Fruit fly (Drosophila melanogaster) whole organism, embryonic: Measurements from ENCODE around the gene mib2.

ENCODE experiments used
- Atf-2 ChIP-seq: fragments of 200-800 bp; sonication (Bioruptor generic); optimal IDR thresholded peaks from 2 replicates; lab custom pipeline; 2016; ENCODE audit warnings: missing biosample characterization, missing genetic modification characterization
- BEAF-32 ChIP-seq: fragments of 200-800 bp; sonication (Bioruptor generic); optimal IDR thresholded peaks from 3 replicates; lab custom pipeline; 2017; ENCODE audit warnings: missing biosample characterization, missing genetic modification characterization, mild to moderate bottlenecking, moderate library complexity, missing genetic modification reagents
- CG10654 ChIP-seq: fragments of 200-800 bp; sonication (Bioruptor generic); optimal IDR thresholded peaks from 2 replicates; lab custom pipeline; 2016; ENCODE audit warnings: missing biosample characterization, missing genetic modification characterization
- CG11085 ChIP-seq: fragments of 200-800 bp; sonication (Bioruptor generic); IDR thresholded peaks from 2 replicates; pipeline ENCODE4 v1.3.6; 2022; ENCODE audit warnings: missing biosample characterization, missing genetic modification characterization
- CG12071 ChIP-seq: fragments of 200-800 bp; sonication (Bioruptor generic); optimal IDR thresholded peaks from 3 replicates; lab custom pipeline; 2018; ENCODE audit warnings: missing biosample characterization, mild to moderate bottlenecking, missing genetic modification characterization
- CG12219 ChIP-seq: fragments of 200-800 bp; sonication (Bioruptor generic); optimal IDR thresholded peaks from 3 replicates; lab custom pipeline; 2018; ENCODE audit warnings: missing biosample characterization, mild to moderate bottlenecking, missing genetic modification characterization
- CG12659 ChIP-seq: fragments of 200-800 bp; sonication (Bioruptor generic); optimal IDR thresholded peaks from 3 replicates; lab custom pipeline; 2017; ENCODE audit warnings: mild to moderate bottlenecking, missing biosample characterization, missing genetic modification reagents, missing genetic modification characterization
- CG13123 ChIP-seq: fragments of 200-800 bp; sonication (Bioruptor generic); optimal IDR thresholded peaks from 2 replicates; lab custom pipeline; 2016; ENCODE audit warnings: missing biosample characterization, missing genetic modification characterization
- CG15601 ChIP-seq: fragments of 200-800 bp; sonication (Bioruptor generic); optimal IDR thresholded peaks from 3 replicates; lab custom pipeline; 2019; ENCODE audit warnings: missing biosample characterization, mild to moderate bottlenecking, missing genetic modification characterization, moderate library complexity
- CG16813 ChIP-seq: fragments of 200-800 bp; sonication (Bioruptor generic); IDR thresholded peaks from 3 replicates; pipeline ENCODE4 v1.3.6; 2022; ENCODE audit warnings: missing biosample characterization, missing genetic modification characterization; ENCODE audit not compliant: partially characterized antibody
- CG17359 ChIP-seq: fragments of 200-800 bp; sonication (Bioruptor generic); optimal IDR thresholded peaks from 3 replicates; lab custom pipeline; 2018; ENCODE audit warnings: missing biosample characterization, mild to moderate bottlenecking, missing genetic modification characterization, moderate library complexity
- CG30431 ChIP-seq: fragments of 200-800 bp; sonication (Bioruptor generic); optimal IDR thresholded peaks from 2 replicates; lab custom pipeline; 2017; ENCODE audit warnings: missing biosample characterization, missing genetic modification characterization
- CG32772 ChIP-seq: fragments of 200-800 bp; sonication (Bioruptor generic); IDR thresholded peaks from 2 replicates; pipeline ENCODE4 v1.3.6; 2022; ENCODE audit warnings: missing biosample characterization, missing genetic modification characterization
- CG43689 ChIP-seq: fragments of 200-800 bp; sonication (Bioruptor generic); IDR thresholded peaks from 2 replicates; pipeline ENCODE4 v1.3.6; 2022; ENCODE audit warnings: missing biosample characterization, missing genetic modification characterization
- CG4617 ChIP-seq: fragments of 200-800 bp; sonication (Bioruptor generic); optimal IDR thresholded peaks from 3 replicates; lab custom pipeline; 2016; ENCODE audit warnings: missing biosample characterization, missing genetic modification characterization, borderline replicate concordance
- CG7271 ChIP-seq: fragments of 200-800 bp; sonication (Bioruptor generic); optimal IDR thresholded peaks from 2 replicates; lab custom pipeline; 2018; ENCODE audit warnings: missing biosample characterization, mild to moderate bottlenecking, missing genetic modification characterization, moderate library complexity
- CG7839 ChIP-seq: fragments of 200-800 bp; sonication (Bioruptor generic); optimal IDR thresholded peaks from 3 replicates; lab custom pipeline; 2018; ENCODE audit warnings: missing biosample characterization, mild to moderate bottlenecking, missing genetic modification characterization, moderate library complexity
- CG7928 ChIP-seq: fragments of 200-800 bp; sonication (Bioruptor generic); optimal IDR thresholded peaks from 2 replicates; lab custom pipeline; 2017; ENCODE audit warnings: missing biosample characterization, mild to moderate bottlenecking, missing genetic modification characterization
- Deaf1 ChIP-seq: fragments of 200-800 bp; optimal IDR thresholded peaks from 3 replicates; lab custom pipeline; 2019; ENCODE audit warnings: missing biosample characterization, mild to moderate bottlenecking, missing genetic modification characterization, moderate library complexity
- Dref ChIP-seq: fragments of 200-800 bp; sonication (Bioruptor generic); IDR thresholded peaks from 2 replicates; pipeline ENCODE4 v1.3.6; 2022; ENCODE audit warnings: missing biosample characterization, missing genetic modification characterization
- E2f2 ChIP-seq: fragments of 200-800 bp; sonication (Bioruptor generic); IDR thresholded peaks from 2 replicates; pipeline ENCODE4 v1.3.6; 2022; ENCODE audit warnings: missing biosample characterization, missing genetic modification characterization
- Eip74EF ChIP-seq, 2 experiments: fragments of 200-800 bp in 1 of 2; fragments of >200 bp in 1 of 2; sonication (Bioruptor generic) in 1 of 2; optimal IDR thresholded peaks; 2 replicates each; lab custom pipeline; 2017 to 2019; ENCODE audit warnings: missing biosample characterization in 2 of 2, missing genetic modification characterization in 2 of 2, mild to moderate bottlenecking in 1 of 2, moderate library complexity in 1 of 2
- Ets97D ChIP-seq: fragments of 200-800 bp; sonication (Bioruptor generic); optimal IDR thresholded peaks from 3 replicates; lab custom pipeline; 2016; ENCODE audit warnings: missing biosample characterization, missing genetic modification characterization
- Fer3 ChIP-seq: fragments of 200-800 bp; sonication (Bioruptor generic); optimal IDR thresholded peaks from 2 replicates; lab custom pipeline; 2018; ENCODE audit warnings: missing biosample characterization, mild to moderate bottlenecking, missing genetic modification characterization, moderate library complexity
- HLH3B ChIP-seq: fragments of 200-800 bp; sonication (Bioruptor generic); IDR thresholded peaks from 2 replicates; pipeline ENCODE4 v1.3.6; 2022; ENCODE audit warnings: missing biosample characterization, missing genetic modification characterization
- HmgD ChIP-seq: fragments of 200-800 bp; sonication (Bioruptor generic); optimal IDR thresholded peaks from 3 replicates; lab custom pipeline; 2016; ENCODE audit warnings: missing biosample characterization, missing genetic modification characterization
- Hsf ChIP-seq: fragments of 200-800 bp; sonication (Bioruptor generic); optimal IDR thresholded peaks from 3 replicates; lab custom pipeline; 2016; ENCODE audit warnings: missing biosample characterization, missing genetic modification characterization
- MBD-R2 ChIP-seq: fragments of 200-800 bp; sonication (Bioruptor generic); IDR thresholded peaks from 2 replicates; pipeline ENCODE4 v1.3.6; 2022; ENCODE audit warnings: missing biosample characterization, missing genetic modification characterization
- MTF-1 ChIP-seq: fragments of 200-800 bp; sonication (Bioruptor generic); optimal IDR thresholded peaks from 2 replicates; lab custom pipeline; 2018; ENCODE audit warnings: missing biosample characterization, mild to moderate bottlenecking, missing genetic modification characterization, borderline replicate concordance
- Nf-YB ChIP-seq: fragments of 200-800 bp; sonication (Bioruptor generic); optimal IDR thresholded peaks from 3 replicates; lab custom pipeline; 2019; ENCODE audit warnings: missing biosample characterization, mild to moderate bottlenecking, missing genetic modification characterization, moderate library complexity
- PHDP ChIP-seq: fragments of 200-800 bp; sonication (Bioruptor generic); optimal IDR thresholded peaks from 3 replicates; lab custom pipeline; 2018; ENCODE audit warnings: missing biosample characterization, mild to moderate bottlenecking, missing genetic modification characterization, moderate library complexity
- Sry-β ChIP-seq: fragments of 200-800 bp; sonication (Bioruptor generic); optimal IDR thresholded peaks from 2 replicates; lab custom pipeline; 2018; ENCODE audit warnings: missing biosample characterization, mild to moderate bottlenecking, missing genetic modification characterization, moderate library complexity
- YL-1 ChIP-seq: fragments of 200-800 bp; sonication (Bioruptor generic); optimal IDR thresholded peaks from 3 replicates; lab custom pipeline; 2017; ENCODE audit warnings: missing biosample characterization, mild to moderate bottlenecking, missing genetic modification characterization
- ab ChIP-seq: fragments of 200-800 bp; sonication (Bioruptor generic); optimal IDR thresholded peaks from 2 replicates; lab custom pipeline; 2016; ENCODE audit warnings: missing biosample characterization, missing genetic modification characterization
- amos ChIP-seq: fragments of 200-800 bp; sonication (Bioruptor generic); IDR thresholded peaks from 2 replicates; pipeline ENCODE4 v1.3.6; 2022; ENCODE audit warnings: missing biosample characterization, missing genetic modification characterization; ENCODE audit not compliant: partially characterized antibody
- ci ChIP-seq: fragments of 200-800 bp; sonication (Bioruptor generic); IDR thresholded peaks from 3 replicates; pipeline ENCODE4 v1.3.6; 2022; ENCODE audit warnings: missing biosample characterization, missing genetic modification characterization
- dimm ChIP-seq: fragments of 200-800 bp; sonication (Bioruptor generic); IDR thresholded peaks from 2 replicates; pipeline ENCODE4 v1.3.6; 2022; ENCODE audit warnings: missing biosample characterization, missing genetic modification characterization
- dmrt11E ChIP-seq: fragments of 200-800 bp; sonication (Bioruptor generic); optimal IDR thresholded peaks from 3 replicates; lab custom pipeline; 2018; ENCODE audit warnings: missing biosample characterization, mild to moderate bottlenecking, missing genetic modification characterization, moderate library complexity
- gem ChIP-seq: fragments of 200-800 bp; sonication (Bioruptor generic); optimal IDR thresholded peaks from 2 replicates; lab custom pipeline; 2019; ENCODE audit warnings: missing biosample characterization, mild to moderate bottlenecking, missing genetic modification characterization, moderate library complexity
- org-1 ChIP-seq: fragments of 200-800 bp; sonication (Bioruptor generic); optimal IDR thresholded peaks from 2 replicates; lab custom pipeline; 2017; ENCODE audit warnings: missing biosample characterization, missing genetic modification characterization
- otp ChIP-seq: fragments of 200-800 bp; sonication (Bioruptor generic); IDR thresholded peaks from 3 replicates; pipeline ENCODE4, ENCODE4 v1.3.6; 2022; ENCODE audit warnings: missing biosample characterization, missing genetic modification characterization
- p53 ChIP-seq: fragments of 200-800 bp; sonication (Bioruptor generic); optimal IDR thresholded peaks from 2 replicates; lab custom pipeline; 2016; ENCODE audit warnings: missing biosample characterization, missing genetic modification characterization
- pnt ChIP-seq: fragments of 200-800 bp; sonication (Bioruptor generic); optimal IDR thresholded peaks from 3 replicates; lab custom pipeline; 2016; ENCODE audit warnings: missing biosample characterization, missing genetic modification characterization
- prd ChIP-seq, 3 experiments: fragments of >200 bp in 2 of 3; fragments of 200-800 bp in 1 of 3; sonication (Bioruptor generic) in 1 of 3; optimal IDR thresholded peaks in 2 of 3; IDR thresholded peaks in 1 of 3; 2 replicates in 2 of 3; 3 replicates in 1 of 3; pipeline versions ENCODE4 v1.3.6 to Lab custom; 2017 to 2022; ENCODE audit warnings: missing biosample characterization in 1 of 3, missing genetic modification characterization in 1 of 3
- sima ChIP-seq: fragments of 200-800 bp; sonication (Bioruptor generic); optimal IDR thresholded peaks from 2 replicates; lab custom pipeline; 2016; ENCODE audit warnings: missing biosample characterization, missing genetic modification characterization
- slbo ChIP-seq: fragments of 200-800 bp; sonication (Bioruptor generic); IDR thresholded peaks from 2 replicates; pipeline ENCODE4 v1.3.6; 2022; ENCODE audit warnings: missing biosample characterization, missing genetic modification characterization
- slp2 ChIP-seq: fragments of 200-800 bp; sonication (Bioruptor generic); optimal IDR thresholded peaks from 2 replicates; lab custom pipeline; 2016; ENCODE audit warnings: missing biosample characterization, missing genetic modification characterization
- sqz ChIP-seq: fragments of 200-800 bp; sonication (Bioruptor generic); optimal IDR thresholded peaks from 3 replicates; lab custom pipeline; 2018; ENCODE audit warnings: missing biosample characterization, mild to moderate bottlenecking, missing genetic modification characterization
- tio ChIP-seq: fragments of 200-800 bp; sonication (Bioruptor generic); optimal IDR thresholded peaks from 2 replicates; lab custom pipeline; 2017; ENCODE audit warnings: missing biosample characterization, missing genetic modification characterization, inconsistent platforms

Gene mib2

DNA sequence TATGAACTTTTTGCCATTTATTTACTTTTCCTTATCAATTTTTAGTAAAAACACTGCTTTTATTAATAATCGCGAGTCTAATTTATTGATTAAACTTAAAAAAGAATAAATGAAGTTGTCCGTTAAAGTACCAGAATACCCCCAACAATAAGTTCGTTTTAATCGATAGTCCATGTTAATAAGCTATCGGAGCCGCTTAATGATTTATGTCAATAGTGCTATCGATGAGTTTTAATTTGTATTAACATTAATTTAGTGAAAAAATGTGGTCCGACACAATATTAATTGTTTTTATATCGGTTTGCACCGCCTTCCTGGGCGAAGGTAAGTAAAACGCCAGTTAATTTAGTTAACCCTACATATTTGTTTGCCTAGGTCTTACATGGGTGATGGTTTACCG lies 14.7 kb downstream of the mib2 start, which contains the start of gene CG10470 (continued):
- TF ChIP-seq HmgD: no peak
- no peak for TF ChIP-seq CG7271
- no peak for TF ChIP-seq Ets97D
- TF ChIP-seq YL-1 (GFP tag; lab: Kevin White, UChicago): peak; percentile 29
- TF ChIP-seq Fer3 (tag; lab: Kevin White, UChicago): peak; percentile 28
- no peak for TF ChIP-seq HLH3B (GFP tag; lab: Robert Waterston, UW)
- no peak for TF ChIP-seq CG12219
- no peak for TF ChIP-seq CG30431 (GFP tag; lab: Kevin White, UChicago)
- TF ChIP-seq pnt (GFP tag; lab: Kevin White, UChicago): no peak
- peak; percentile 28 for TF ChIP-seq CG15601 (tag; lab: Kevin White, UChicago)
- TF ChIP-seq CG13123 (GFP tag; lab: Kevin White, UChicago): no peak
- no peak for TF ChIP-seq org-1 (GFP tag; lab: Kevin White, UChicago)
- TF ChIP-seq sima (GFP tag; lab: Kevin White, UChicago): no peak
- peak; percentile 24 for TF ChIP-seq CG12659 (GFP tag; lab: Kevin White, UChicago)
- TF ChIP-seq dmrt11E (tag; lab: Kevin White, UChicago): no peak
- peak; percentile 28 for TF ChIP-seq CG17359 (tag; lab: Kevin White, UChicago)
- TF ChIP-seq ab (GFP tag; lab: Kevin White, UChicago): no peak
- no peak for TF ChIP-seq ci (GFP tag; lab: Robert Waterston, UW)
- peak; percentile 35 for TF ChIP-seq CG7839 (tag; lab: Kevin White, UChicago)
- TF ChIP-seq CG11085 (GFP tag; lab: Robert Waterston, UW): no peak
- TF ChIP-seq CG7928 (GFP tag; lab: Kevin White, UChicago): no peak
- TF ChIP-seq Sry-β (GFP tag; lab: Kevin White, UChicago): no peak
- TF ChIP-seq BEAF-32 (GFP tag; lab: Kevin White, UChicago): peak; percentile 78
- TF ChIP-seq PHDP: peak; percentile 50
- peak; percentile 51 for TF ChIP-seq CG4617 (GFP tag; lab: Kevin White, UChicago)
- TF ChIP-seq dimm (GFP tag; lab: Robert Waterston, UW): no peak

DNA sequence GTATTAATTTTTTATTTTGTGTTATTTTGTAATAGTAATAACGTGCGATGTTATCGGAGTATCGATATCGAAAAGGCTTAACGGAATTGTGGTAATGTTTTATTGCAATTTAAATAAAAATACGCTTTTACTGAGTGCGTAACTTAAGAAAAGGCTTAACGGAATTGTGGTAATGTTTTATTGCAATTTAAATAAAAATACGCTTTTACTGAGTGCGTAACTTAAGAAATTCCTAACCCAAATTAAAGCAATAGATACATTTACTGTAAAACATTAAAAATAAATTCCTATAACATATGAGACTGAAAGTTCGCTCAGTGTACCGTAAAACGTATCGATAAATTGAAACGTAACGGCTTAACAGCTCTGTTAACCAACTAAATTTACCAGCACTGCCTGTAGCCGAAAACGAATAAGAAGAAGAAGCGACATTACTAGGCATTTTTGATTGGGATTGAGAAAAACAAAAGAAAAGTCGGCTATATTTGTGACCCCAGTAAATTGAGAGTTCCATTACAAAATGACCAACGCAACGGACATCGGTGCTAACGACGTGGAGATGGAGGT lies 17.4 kb downstream of the mib2 start, which contains the start of gene Rpn3:
Rpn3 (plus strand) TSS at position 257 of the 567 bp plus-strand sequence.
- no peak for TF ChIP-seq sqz (GFP tag; lab: Kevin White, UChicago)
- peak; percentile 63 for TF ChIP-seq Dref
- peak; percentile 94 for TF ChIP-seq gem (tag; lab: Kevin White, UChicago)
- TF ChIP-seq CG43689: peak; percentile 62
- TF ChIP-seq E2f2 (GFP tag; lab: Robert Waterston, UW): peak; percentile 66
- TF ChIP-seq Deaf1 (tag; lab: Kevin White, UChicago): peak; percentile 61
- TF ChIP-seq tio (GFP tag; lab: Kevin White, UChicago): no peak
- TF ChIP-seq amos: peak; percentile 38; the same call in 1 of the 2 replicates
- peak; percentile 78 for TF ChIP-seq otp (GFP tag; lab: Robert Waterston, UW)
- peak; percentile 73 for TF ChIP-seq MBD-R2 (GFP tag; lab: Robert Waterston, UW)
- TF ChIP-seq Nf-YB (GFP tag; lab: Kevin White, UChicago): peak; percentile 62
- peak; percentile 92 for TF ChIP-seq Hsf (GFP tag; lab: Kevin White, UChicago)
- peak in 1 of 2 experiments; percentile 70 for TF ChIP-seq Eip74EF (GFP tag; optimal IDR thresholded peaks at IDR 0.05; lab: Kevin White, UChicago)
- TF ChIP-seq prd (optimal IDR thresholded peaks at IDR 0.05; lab: Kevin White, UChicago): no peak
- TF ChIP-seq prd (GFP tag; IDR thresholded peaks at IDR 0.05; lab: Robert Waterston, UW): peak; percentile 92
- no peak for TF ChIP-seq CG12071 (GFP tag; lab: Kevin White, UChicago)
- no peak for TF ChIP-seq MTF-1
- TF ChIP-seq CG16813: peak; percentile 64; the same call in 2 of the 3 replicates
- TF ChIP-seq CG32772 (GFP tag; lab: Robert Waterston, UW): peak; percentile 87
- TF ChIP-seq CG10654 (GFP tag; lab: Kevin White, UChicago): peak; percentile 83
- TF ChIP-seq p53: peak; percentile 44
- peak; percentile 73 for TF ChIP-seq slp2
- peak; percentile 79 for TF ChIP-seq Atf-2 (GFP tag; lab: Kevin White, UChicago)
- peak; percentile 90 for TF ChIP-seq slbo (GFP tag; lab: Robert Waterston, UW)
- peak; percentile 17 for TF ChIP-seq sima (GFP tag; lab: Kevin White, UChicago)
- peak; percentile 51 for TF ChIP-seq CG15601 (tag; lab: Kevin White, UChicago)
